Worm (Caenorhabditis elegans) whole organism, mixed stage, embryonic: ENCODE results near the gene R09D1.14.

Source experiments
- mab-5 ChIP-seq: fragments of 150-350 bp; optimal IDR thresholded peaks from 2 replicates; lab custom pipeline; 2014; ENCODE audit warnings: missing biosample characterization, missing genetic modification characterization
- nhr-28 ChIP-seq: fragments of 150-350 bp; optimal IDR thresholded peaks from 2 replicates; lab custom pipeline; 2014; ENCODE audit warnings: missing biosample characterization, missing genetic modification characterization
- sptf-1 ChIP-seq: sonication (generic microtip); optimal IDR thresholded peaks from 2 replicates; lab custom pipeline; 2017; ENCODE audit warnings: mild to moderate bottlenecking, missing genetic modification characterization, moderate library complexity, missing compliant biosample characterization

- TF ChIP-seq nhr-28 (tag; lab: Kevin White, UChicago) (no peak), mab-5 (tag; lab: Kevin White, UChicago) (no peak), sptf-1 (no peak)
These were observed 15.8 kb downstream of the R09D1.14 start, which contains the start of gene chil-15 for ce11 chrII:9443522-9443921.
